Fruit fly (Drosophila melanogaster): Measurements from ENCODE around the gene CG5776.

CG5776 gene

DNA sequence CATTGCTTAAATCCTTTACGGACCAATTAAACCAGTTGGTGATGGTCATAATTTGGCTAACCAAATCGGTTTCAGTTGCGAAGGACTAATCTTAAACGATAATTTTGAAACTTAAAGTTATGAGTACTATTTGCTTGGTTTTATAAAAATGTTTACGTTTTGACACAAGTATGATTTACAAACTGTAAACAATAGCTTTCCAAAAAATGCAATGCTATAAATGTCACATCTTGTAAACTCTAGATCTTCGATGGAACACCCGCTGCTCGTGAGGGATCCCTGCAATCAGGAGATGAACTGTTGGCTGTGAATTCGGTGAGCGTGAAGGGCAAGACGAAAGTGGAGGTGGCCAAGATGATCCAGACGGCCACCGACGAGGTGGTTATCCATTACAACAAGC lies 7.0 kb downstream of the CG5776 start, which contains the start of gene CG5781:
Gene CG5781 (minus strand): TSS at position 101 of the 400 bp plus-strand sequence.
- no peak for TF ChIP-seq CG17801 (GFP tag; optimal IDR thresholded peaks at IDR 0.05; ENCODE audit: partially characterized antibody)

DNA sequence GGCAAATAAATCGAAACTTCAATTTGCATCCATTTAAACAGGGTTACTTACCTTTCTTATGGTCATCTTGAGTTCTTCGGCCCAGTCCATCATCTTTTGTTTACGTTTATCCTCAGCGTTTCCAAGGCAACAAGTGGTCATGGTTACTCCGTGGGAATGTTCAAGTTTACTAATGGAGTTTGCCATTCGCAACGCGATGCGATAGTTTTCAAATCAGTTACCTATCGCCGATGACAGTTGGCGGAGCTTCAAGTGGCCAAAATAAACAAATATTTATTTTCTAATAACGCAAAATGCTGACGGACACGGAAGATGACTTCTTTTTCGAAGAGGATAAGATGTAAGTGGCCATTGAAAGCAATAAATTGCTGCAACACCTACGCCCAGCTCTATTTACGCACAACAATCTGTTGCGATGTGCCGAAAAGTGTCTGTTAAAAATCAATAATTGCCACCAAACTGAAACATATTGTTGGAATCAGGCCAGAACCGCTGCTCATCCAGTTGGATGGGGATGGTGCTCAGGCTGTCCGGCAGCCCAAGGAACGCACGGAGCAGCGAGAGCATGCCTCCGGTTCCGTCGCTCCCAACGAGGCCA lies 9.3 kb downstream of the CG5776 start, which contains the start of the genes IFT43 and PICK1:
Gene IFT43 (minus strand): TSS at position 166 of the 598 bp plus-strand sequence.
Gene PICK1 (plus strand): TSS at position 211 of the 598 bp plus-strand sequence.
- no peak for TF ChIP-seq CG17801 (GFP tag; optimal IDR thresholded peaks at IDR 0.05; ENCODE audit: partially characterized antibody)

DNA sequence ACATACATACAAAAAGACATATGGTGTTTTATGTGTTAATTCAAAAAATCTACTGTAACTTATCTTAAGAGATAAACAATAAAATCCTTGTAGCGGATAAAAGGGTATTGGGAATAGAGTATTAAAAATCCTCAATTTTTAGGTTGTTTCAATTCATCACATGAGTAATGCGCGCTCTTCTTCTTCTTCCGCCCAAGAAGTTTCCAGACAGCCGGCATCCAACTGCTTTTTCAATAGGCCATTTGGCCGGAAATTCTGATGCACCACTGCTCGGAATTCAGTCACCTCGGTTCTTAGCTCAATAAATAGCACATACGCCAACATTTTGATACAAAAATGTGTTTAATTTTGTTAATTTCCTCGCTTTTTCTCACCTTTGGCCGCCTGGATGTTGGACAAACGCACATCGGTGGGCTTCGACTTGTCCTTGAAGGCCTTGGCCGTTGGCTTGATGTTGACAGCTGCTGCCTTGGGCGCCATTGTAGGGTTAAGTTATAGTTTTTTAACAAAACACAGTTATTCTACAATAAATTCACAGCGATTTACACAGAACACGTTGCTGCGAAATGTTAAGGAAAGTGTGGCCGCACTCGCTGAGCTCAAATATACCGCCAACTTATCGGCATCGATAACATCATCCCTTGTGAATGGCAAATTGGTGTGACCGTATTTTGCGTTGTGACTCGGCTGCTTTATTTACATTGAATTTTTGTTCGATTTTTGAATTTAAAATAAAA lies 11.7 kb downstream of the CG5776 start, which contains the start of the genes CCT4 and CG6153:
Gene CCT4 (minus strand): TSS at position 592 of the 737 bp plus-strand sequence.
Gene CG6153 (plus strand): TSS at position 651 of the 737 bp plus-strand sequence.
- TF ChIP-seq CG17801 (GFP tag; optimal IDR thresholded peaks at IDR 0.05; ENCODE audit: partially characterized antibody): no peak

DNA sequence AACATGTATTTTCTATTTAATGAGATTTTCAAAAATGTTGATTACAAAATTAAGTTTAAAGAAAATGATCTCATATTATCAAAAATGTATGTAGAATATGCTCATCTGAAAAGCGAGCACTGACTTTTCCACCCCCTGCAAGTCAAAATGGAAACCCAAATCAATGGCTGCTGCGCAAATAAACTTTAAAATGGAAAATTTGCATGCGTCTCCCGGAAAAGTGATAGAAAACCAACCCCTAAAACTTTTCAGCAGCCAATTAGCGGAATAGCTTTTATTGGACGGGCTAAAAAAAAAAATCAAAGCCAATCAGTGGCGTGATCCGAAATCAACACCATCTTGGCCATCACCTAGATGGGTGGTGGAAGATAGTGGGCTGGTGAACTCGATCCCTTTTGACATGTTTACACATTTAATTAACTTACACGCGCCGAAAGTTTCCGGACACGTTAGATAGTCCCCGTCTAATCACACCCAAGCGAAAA lies 14.9 kb downstream of the CG5776 start:
- TF ChIP-seq CG17801 (GFP tag; optimal IDR thresholded peaks at IDR 0.05; ENCODE audit: partially characterized antibody): no peak

DNA sequence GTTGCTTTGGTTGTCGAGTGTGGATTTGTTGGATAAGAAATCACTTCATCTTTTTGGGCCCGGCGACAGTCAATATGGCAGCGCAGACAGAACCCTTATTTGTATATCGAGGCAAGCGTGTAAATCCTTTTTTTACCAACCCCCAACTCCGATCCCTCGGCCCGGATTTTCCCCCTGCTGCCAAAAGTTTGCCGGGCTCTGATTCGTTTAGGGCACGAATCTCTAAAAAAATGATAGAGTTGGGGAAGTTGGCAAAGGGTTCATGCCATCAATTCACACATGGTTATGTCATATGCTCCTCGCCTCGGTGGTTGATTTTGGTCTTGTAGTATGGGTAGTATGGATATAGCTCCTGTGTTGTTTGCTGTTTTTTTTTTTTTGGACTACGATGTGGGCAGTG lies 17.4 kb downstream of the CG5776 start:
- TF ChIP-seq CG17801 (GFP tag; optimal IDR thresholded peaks at IDR 0.05; ENCODE audit: partially characterized antibody): no peak

DNA sequence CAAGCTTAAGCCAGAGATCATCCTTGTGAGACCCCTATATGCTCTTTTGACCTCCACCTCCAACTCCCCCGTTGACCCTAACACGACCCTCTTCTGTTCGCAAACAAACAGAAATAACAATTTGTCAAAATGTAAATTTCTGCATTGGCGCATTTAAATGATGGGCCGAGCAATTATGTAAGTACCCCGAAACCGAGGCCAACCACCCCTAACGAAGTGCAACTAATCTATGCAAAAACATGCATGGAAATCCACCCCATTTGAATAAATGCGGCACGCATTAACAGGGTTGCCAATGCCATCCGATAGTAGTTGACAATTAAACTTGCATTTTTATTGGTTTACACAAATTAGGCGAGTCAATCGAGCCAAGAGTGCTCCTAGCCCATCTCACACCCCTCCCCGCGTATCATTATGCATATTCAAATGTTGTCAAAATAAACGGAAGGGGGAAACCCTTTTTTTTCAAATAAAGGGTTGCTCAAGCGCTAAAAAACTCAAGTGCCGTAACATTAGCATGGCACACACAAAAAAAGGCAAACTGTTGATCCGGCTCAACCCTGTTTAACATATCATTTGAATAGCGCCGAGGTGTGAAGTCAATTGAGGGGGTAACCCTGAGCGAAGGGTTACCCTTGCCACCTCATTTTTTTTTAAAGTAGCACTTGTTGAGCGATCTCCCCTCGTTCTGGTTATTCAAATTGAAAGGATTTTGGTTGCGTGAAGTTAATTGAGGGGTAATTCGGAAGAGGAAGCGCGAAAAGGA lies 22.5 kb downstream of the CG5776 start:
- TF ChIP-seq CG17801 (GFP tag; optimal IDR thresholded peaks at IDR 0.05; ENCODE audit: partially characterized antibody): no peak

DNA sequence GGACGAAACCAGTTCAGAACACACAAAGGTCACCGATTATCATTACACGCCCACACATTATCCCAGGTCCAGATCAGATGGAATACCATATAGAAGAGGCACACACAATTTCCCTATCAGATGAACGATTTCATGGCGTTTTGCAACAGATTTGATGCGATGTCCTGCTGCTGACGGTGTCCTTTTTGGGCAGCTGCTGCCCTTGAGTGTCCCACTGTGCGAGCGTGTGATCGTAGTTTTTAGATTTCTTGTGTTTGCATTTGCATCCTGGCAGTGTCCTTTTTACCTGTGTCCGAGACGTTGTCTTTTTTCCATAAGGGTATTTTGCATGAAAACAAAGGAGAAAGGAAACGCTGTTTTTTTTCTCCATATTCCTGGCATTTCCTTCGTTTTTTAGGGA lies 24.9 kb downstream of the CG5776 start:
- no peak for TF ChIP-seq CG17801 (GFP tag; optimal IDR thresholded peaks at IDR 0.05; ENCODE audit: partially characterized antibody)

DNA sequence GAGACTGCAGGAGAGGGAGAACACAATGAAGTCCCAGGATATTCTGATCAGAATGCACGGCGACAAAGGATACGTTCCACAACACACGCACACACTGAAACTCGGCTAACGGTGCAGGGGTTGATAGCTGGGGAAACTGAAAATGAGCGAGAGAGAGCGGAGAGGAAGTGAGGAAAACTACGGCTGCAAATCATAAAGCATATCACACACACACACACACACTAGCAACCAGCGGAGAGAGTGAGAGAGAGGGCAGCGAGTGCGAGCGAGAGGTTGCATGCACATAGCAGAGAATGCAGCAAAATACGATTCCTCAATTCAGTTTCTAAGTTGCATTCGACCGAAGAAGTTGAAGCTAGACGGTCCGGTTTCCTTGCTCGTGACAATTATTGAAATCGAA lies 26.0 kb downstream of the CG5776 start:
- no peak for TF ChIP-seq CG17801 (GFP tag; optimal IDR thresholded peaks at IDR 0.05; ENCODE audit: partially characterized antibody)

DNA sequence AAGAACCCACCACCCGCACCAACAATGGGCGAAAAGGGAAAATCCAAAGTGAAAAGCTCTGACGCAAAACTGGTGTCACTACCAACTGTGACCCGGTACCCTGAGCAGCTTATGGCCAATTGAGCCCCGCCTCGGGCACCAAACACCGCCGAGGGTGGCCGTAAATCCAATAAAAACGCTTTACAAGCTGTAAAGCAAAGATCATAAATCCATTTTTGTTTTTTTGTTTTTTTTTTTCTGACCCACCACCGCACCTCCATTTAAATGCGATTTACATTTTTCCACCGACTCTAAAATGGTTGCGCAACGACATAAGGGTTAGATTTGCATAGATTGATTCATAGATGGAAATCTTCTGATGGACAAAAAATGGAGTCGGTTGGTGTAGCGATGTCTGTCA lies 29.9 kb downstream of the CG5776 start:
- no peak for TF ChIP-seq CG17801 (GFP tag; optimal IDR thresholded peaks at IDR 0.05; ENCODE audit: partially characterized antibody)

DNA sequence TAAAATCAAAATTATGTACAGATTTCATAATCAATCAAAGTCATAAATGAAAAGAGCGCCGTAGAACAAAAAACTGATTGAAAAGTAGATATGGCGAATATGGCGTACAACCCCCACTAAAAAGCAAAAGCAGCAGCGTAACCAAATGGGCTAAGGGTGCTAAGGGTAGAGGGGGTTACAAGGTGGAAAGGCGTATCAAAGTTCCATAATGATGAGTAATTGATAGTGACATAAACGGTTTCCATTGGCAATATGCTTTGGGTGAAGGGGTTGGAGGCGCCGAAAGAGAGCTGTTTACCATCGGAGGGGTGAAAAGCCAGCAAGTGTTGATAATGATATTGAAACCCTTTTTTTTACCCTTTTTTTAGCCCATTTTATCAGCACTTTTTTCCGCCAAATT lies 32.0 kb downstream of the CG5776 start:
- TF ChIP-seq CG17801 (GFP tag; optimal IDR thresholded peaks at IDR 0.05; ENCODE audit: partially characterized antibody): no peak

DNA sequence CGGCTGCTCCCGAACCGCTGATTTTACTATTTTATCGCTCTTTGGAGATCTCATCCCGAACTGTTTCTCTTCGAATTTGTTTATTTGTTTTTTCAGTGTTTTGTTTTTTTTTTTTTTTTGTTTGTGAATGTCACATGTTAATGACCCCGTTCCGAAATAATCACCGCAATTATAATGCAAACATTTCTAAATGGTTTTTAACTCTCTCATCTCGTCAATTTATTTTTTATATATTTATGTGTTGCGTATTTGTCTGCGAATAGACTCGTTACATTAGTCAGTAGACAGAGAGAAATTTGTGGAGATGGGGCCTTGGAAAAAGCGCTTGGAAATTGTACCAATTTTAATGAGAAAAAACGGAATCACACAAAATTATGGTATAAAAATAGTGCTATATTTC lies 34.6 kb downstream of the CG5776 start, which contains the start of gene Nepl7:
Gene Nepl7 (minus strand): TSS at position 101 of the 400 bp plus-strand sequence.
- no peak for TF ChIP-seq CG17801 (GFP tag; optimal IDR thresholded peaks at IDR 0.05; ENCODE audit: partially characterized antibody)

DNA sequence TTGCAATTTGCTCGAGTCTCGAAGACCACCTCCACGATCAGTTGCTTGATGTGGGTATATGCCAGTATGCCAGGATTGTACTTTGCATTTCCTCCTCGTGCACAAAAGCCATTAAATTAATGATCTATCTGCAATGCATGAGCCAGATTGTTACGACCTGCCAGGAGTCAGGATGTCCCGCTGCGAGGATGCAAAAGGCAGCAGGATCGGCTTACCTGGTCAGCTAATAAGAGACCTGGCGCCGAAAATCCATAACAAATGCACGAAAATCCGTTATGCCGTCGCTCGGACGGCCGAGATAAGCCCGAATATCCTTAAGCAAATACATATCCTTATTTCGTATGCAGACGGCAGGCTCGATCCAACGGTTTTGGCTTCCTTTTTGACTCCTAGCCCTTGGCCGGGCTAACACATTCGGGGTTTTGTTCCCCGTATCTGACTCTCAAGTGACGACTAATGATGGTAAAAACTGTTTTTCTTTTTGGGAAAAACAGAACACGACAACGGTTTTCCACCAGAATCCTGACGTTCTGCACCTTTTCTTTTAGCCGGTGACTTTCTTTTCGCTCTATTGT lies 38.2 kb downstream of the CG5776 start:
- TF ChIP-seq CG17801 (GFP tag; optimal IDR thresholded peaks at IDR 0.05; ENCODE audit: partially characterized antibody): no peak

DNA sequence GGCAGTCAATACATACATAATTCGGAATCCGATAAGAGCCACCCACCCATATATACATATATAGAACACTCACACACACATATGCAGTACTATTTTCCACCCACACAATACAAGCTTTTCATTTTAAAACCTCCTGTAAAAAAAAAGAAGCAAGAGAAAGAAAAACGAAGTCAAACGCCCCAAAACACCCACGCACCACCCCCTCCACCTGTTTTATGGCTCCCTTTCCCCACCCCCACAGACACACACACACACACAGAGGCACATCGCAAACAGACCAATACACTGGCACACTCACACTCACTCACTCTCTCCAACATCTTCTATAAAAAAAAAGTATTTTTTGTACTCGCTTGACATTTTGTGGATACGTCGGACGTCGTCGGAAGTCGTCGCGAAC lies 46.9 kb downstream of the CG5776 start:
- no peak for TF ChIP-seq CG17801 (GFP tag; optimal IDR thresholded peaks at IDR 0.05; ENCODE audit: partially characterized antibody)

DNA sequence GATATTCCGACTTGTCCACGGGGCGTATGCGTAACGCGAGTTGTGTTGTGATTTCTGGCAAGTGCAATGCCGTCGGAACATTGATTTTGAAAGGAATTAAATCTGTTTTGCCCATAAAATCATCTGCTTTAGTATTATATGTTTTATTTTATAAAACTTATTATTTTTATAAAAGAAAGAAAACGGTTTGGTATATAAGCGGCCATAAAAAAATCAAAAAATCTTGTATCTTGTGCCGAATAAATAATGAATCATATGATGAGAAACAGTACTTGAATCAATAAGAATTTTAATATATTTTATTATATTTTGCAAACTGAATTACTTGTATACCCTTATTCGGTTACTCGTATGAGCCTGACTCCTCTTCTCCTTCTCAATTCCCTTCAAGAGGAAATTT lies 47.4 kb downstream of the CG5776 start, which contains the start of gene pdm2:
Gene pdm2 (plus strand): TSS at position 301 of the 400 bp plus-strand sequence.
- TF ChIP-seq CG17801 (GFP tag; optimal IDR thresholded peaks at IDR 0.05; ENCODE audit: partially characterized antibody): no peak

All from ovary, adult (tissue).